Worm (Caenorhabditis elegans): ENCODE data around the gene vit-1.

DNA sequence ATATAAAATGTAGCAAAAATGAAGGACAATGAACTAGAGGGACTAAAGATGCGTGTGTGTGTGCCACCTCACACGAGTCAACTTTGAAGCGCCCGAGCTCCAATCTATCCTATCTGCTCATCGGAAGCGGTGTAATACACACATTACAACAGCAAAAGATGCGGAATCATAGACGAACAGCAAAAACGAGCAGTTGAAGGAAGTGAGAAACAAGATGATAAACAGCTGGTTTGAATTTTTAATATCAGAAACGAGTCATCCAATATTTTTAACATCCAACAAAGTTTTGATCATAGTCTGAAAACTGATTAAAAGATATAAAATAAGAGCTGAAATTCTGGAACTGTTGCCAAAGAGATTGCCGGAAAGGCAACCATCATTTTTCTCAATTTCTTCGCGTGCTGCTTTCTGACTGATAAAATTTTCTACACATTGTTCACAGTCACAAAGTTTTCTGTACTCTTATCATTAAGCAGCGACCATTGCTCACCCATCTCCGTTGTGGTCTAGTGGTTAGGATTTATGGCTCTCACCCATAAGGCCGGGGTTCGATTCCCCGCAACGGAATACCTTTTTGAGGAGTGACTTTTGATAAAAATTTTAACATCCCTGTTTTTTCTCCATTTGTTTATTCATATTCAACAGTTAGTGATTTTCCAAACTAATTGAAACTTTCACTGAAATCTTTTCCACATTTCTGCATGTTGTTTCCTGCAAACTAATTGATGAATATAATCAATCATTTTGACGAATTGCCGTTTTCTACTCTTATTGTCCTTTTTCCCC, 47.0 kb upstream of the vit-1 start, which contains the start of gene stn-2:
- TF ChIP-seq skn-1 (tag; optimal IDR thresholded peaks at IDR 0.05) (no peak), nhr-47 (tag; optimal IDR thresholded peaks at IDR 0.05) (no peak), snpc-4 (tag; optimal IDR thresholded peaks at IDR 0.05) (no peak), unc-130 (tag; optimal IDR thresholded peaks at IDR 0.05) (no peak), ceh-63 (GFP tag; optimal IDR thresholded peaks at IDR 0.05) (no peak), mdl-1 (tag; optimal IDR thresholded peaks at IDR 0.05) (peak in 1 of 2 experiments; percentile 9), lin-15B (tag; optimal IDR thresholded peaks at IDR 0.05) (no peak), nhr-12 (tag; optimal IDR thresholded peaks at IDR 0.05) (no peak)
